Fruit fly (Drosophila melanogaster) whole organism, prepupa: ENCODE results near the gene nkd.

Source experiments
- CG10631 ChIP-seq: fragments of 200-800 bp; sonication (Bioruptor generic); optimal IDR thresholded peaks from 2 replicates; lab custom pipeline; 2016; ENCODE audit warnings: missing biosample characterization, missing genetic modification characterization
- CG10669 ChIP-seq: fragments of 200-800 bp; sonication (Bioruptor generic); optimal IDR thresholded peaks from 3 replicates; lab custom pipeline; 2018; ENCODE audit warnings: missing biosample characterization, mild to moderate bottlenecking, missing genetic modification characterization, moderate library complexity
- CG11762 ChIP-seq: fragments of 200-800 bp; sonication (Bioruptor generic); optimal IDR thresholded peaks from 3 replicates; lab custom pipeline; 2016; ENCODE audit warnings: missing biosample characterization, missing genetic modification characterization; ENCODE audit not compliant: insufficient read depth
- CG11902 ChIP-seq: fragments of 200-800 bp; sonication (Bioruptor generic); optimal IDR thresholded peaks from 3 replicates; lab custom pipeline; 2016; ENCODE audit warnings: missing biosample characterization, missing genetic modification characterization
- CG1621 ChIP-seq: fragments of 200-800 bp; sonication (Bioruptor generic); optimal IDR thresholded peaks from 3 replicates; lab custom pipeline; 2018; ENCODE audit warnings: missing biosample characterization, mild to moderate bottlenecking, missing genetic modification characterization
- CG16779 ChIP-seq: fragments of 200-800 bp; sonication (Bioruptor generic); optimal IDR thresholded peaks from 3 replicates; lab custom pipeline; 2017; ENCODE audit warnings: missing biosample characterization, mild to moderate bottlenecking, missing genetic modification characterization
- CG3032 ChIP-seq: fragments of 200-800 bp; optimal IDR thresholded peaks from 2 replicates; lab custom pipeline; 2019; ENCODE audit warnings: missing biosample characterization, mild to moderate bottlenecking, missing genetic modification characterization, moderate library complexity
- CG31627 ChIP-seq: fragments of 200-800 bp; sonication (Bioruptor generic); optimal IDR thresholded peaks from 3 replicates; lab custom pipeline; 2016; ENCODE audit warnings: missing biosample characterization, missing genetic modification characterization
- CG32006 ChIP-seq: fragments of 200-800 bp; sonication (Bioruptor generic); optimal IDR thresholded peaks from 3 replicates; lab custom pipeline; 2017; ENCODE audit warnings: missing biosample characterization, mild to moderate bottlenecking, missing genetic modification characterization
- CG34406 ChIP-seq: fragments of 200-800 bp; sonication (Bioruptor generic); optimal IDR thresholded peaks from 3 replicates; lab custom pipeline; 2016; ENCODE audit warnings: missing biosample characterization, missing genetic modification characterization
- CG4318 ChIP-seq: fragments of 200-800 bp; sonication (Bioruptor generic); optimal IDR thresholded peaks from 3 replicates; lab custom pipeline; 2017; ENCODE audit warnings: missing biosample characterization, mild to moderate bottlenecking, missing genetic modification characterization
- CG6276 ChIP-seq: fragments of 200-800 bp; sonication (Bioruptor generic); optimal IDR thresholded peaks from 2 replicates; lab custom pipeline; 2017; ENCODE audit warnings: missing biosample characterization, mild to moderate bottlenecking, missing genetic modification characterization
- CG6792 ChIP-seq: fragments of 200-800 bp; sonication (Bioruptor generic); optimal IDR thresholded peaks from 3 replicates; lab custom pipeline; 2016; ENCODE audit warnings: missing biosample characterization, missing genetic modification characterization
- Eip75B ChIP-seq: fragments of 200-800 bp; sonication (Bioruptor generic); optimal IDR thresholded peaks from 3 replicates; lab custom pipeline; 2016; ENCODE audit warnings: missing biosample characterization, missing genetic modification characterization
- Eip78C ChIP-seq: fragments of 200-800 bp; sonication (Bioruptor generic); peaks from one replicate; lab custom pipeline; 2016; ENCODE audit warnings: missing biosample characterization, missing genetic modification characterization
- Eip93F ChIP-seq: fragments of 200-800 bp; sonication (Bioruptor generic); optimal IDR thresholded peaks from 2 replicates; lab custom pipeline; 2016; ENCODE audit warnings: missing biosample characterization, mild to moderate bottlenecking, missing genetic modification characterization
- Gug ChIP-seq: fragments of 200-800 bp; sonication (Bioruptor generic); IDR thresholded peaks from 2 replicates; pipeline ENCODE4 v1.3.6; 2022; ENCODE audit warnings: missing biosample characterization, missing genetic modification characterization
- Hr38 ChIP-seq: sonication (Bioruptor generic); optimal IDR thresholded peaks from 2 replicates; lab custom pipeline; 2016; ENCODE audit warnings: missing biosample characterization, missing genetic modification characterization
- Hr39 ChIP-seq: fragments of 200-800 bp; sonication (Bioruptor generic); optimal IDR thresholded peaks from 2 replicates; lab custom pipeline; 2016; ENCODE audit warnings: missing biosample characterization, missing genetic modification characterization
- Hr4 ChIP-seq: fragments of 200-800 bp; sonication (Bioruptor generic); optimal IDR thresholded peaks from 3 replicates; lab custom pipeline; 2016; ENCODE audit warnings: missing biosample characterization, missing genetic modification characterization
- Met ChIP-seq: fragments of 200-800 bp; sonication (Bioruptor generic); optimal IDR thresholded peaks from 3 replicates; lab custom pipeline; 2016; ENCODE audit warnings: missing biosample characterization, missing genetic modification characterization
- OdsH ChIP-seq: fragments of 200-800 bp; sonication (Bioruptor generic); optimal IDR thresholded peaks from 3 replicates; lab custom pipeline; 2016; ENCODE audit warnings: missing biosample characterization, missing genetic modification characterization
- Smox ChIP-seq: fragments of 200-800 bp; sonication (Bioruptor generic); optimal IDR thresholded peaks from 3 replicates; lab custom pipeline; 2016; ENCODE audit warnings: missing biosample characterization, missing genetic modification characterization
- Sox102F ChIP-seq: fragments of 200-800 bp; sonication (Bioruptor generic); optimal IDR thresholded peaks from 2 replicates; lab custom pipeline; 2016; ENCODE audit warnings: missing biosample characterization, mild to moderate bottlenecking, missing genetic modification characterization
- Sox14 ChIP-seq: fragments of 200-800 bp; sonication (Bioruptor generic); optimal IDR thresholded peaks from 3 replicates; lab custom pipeline; 2016; ENCODE audit warnings: missing biosample characterization, missing genetic modification characterization
- achi ChIP-seq: fragments of 200-800 bp; sonication (Bioruptor generic); optimal IDR thresholded peaks from 3 replicates; lab custom pipeline; 2016; ENCODE audit warnings: missing biosample characterization, missing genetic modification characterization
- acj6 ChIP-seq: fragments of 200-800 bp; sonication (Bioruptor generic); optimal IDR thresholded peaks from 3 replicates; lab custom pipeline; 2016; ENCODE audit warnings: missing biosample characterization, missing genetic modification characterization
- cyc ChIP-seq: fragments of 200-800 bp; sonication (Bioruptor generic); optimal IDR thresholded peaks from 3 replicates; lab custom pipeline; 2016; ENCODE audit warnings: missing biosample characterization, missing genetic modification characterization
- dac ChIP-seq: fragments of 200-800 bp; sonication (Bioruptor generic); optimal IDR thresholded peaks from 2 replicates; lab custom pipeline; 2017; ENCODE audit warnings: missing biosample characterization, mild to moderate bottlenecking, missing genetic modification characterization
- esn ChIP-seq: fragments of 200-800 bp; sonication (Bioruptor generic); optimal IDR thresholded peaks from 2 replicates; lab custom pipeline; 2016; ENCODE audit warnings: missing biosample characterization, mild to moderate bottlenecking, missing genetic modification characterization, moderate library complexity
- fd85E ChIP-seq: fragments of 200-800 bp; sonication (Bioruptor generic); optimal IDR thresholded peaks from 3 replicates; lab custom pipeline; 2016; ENCODE audit warnings: missing biosample characterization, missing genetic modification characterization
- fkh ChIP-seq: fragments of 200-800 bp; sonication (Bioruptor generic); optimal IDR thresholded peaks from 3 replicates; lab custom pipeline; 2017; ENCODE audit warnings: missing biosample characterization, mild to moderate bottlenecking, missing genetic modification characterization, moderate library complexity
- pdm3 ChIP-seq: fragments of 200-800 bp; sonication (Bioruptor generic); optimal IDR thresholded peaks from 3 replicates; lab custom pipeline; 2016; ENCODE audit warnings: missing biosample characterization, missing genetic modification characterization
- salr ChIP-seq, 2 experiments: fragments of 200-800 bp; sonication (Bioruptor generic); optimal IDR thresholded peaks; 3 replicates each; lab custom pipeline; 2016 to 2018; ENCODE audit warnings: missing biosample characterization in 2 of 2, missing genetic modification characterization in 2 of 2, mild to moderate bottlenecking in 1 of 2
- spab ChIP-seq: fragments of 200-800 bp; sonication (Bioruptor generic); optimal IDR thresholded peaks from 2 replicates; lab custom pipeline; 2017; ENCODE audit warnings: missing biosample characterization, mild to moderate bottlenecking, missing genetic modification characterization, missing genetic modification reagents
- svp ChIP-seq: fragments of 200-800 bp; sonication (Bioruptor generic); peaks from one replicate; lab custom pipeline; 2016; ENCODE audit warnings: missing biosample characterization, missing genetic modification characterization
- topi ChIP-seq: fragments of 200-800 bp; sonication (Bioruptor generic); optimal IDR thresholded peaks from 3 replicates; lab custom pipeline; 2016; ENCODE audit warnings: missing biosample characterization, missing genetic modification characterization

Gene nkd

dm6 chr3L:19033154-19033811 is 12.0 kb downstream of the nkd start (continued):
- TF ChIP-seq CG1621, result peak; percentile 66
- peak; percentile 13 for TF ChIP-seq fkh (GFP tag; lab: Kevin White, UChicago)
- TF ChIP-seq fd85E, result peak; percentile 34
- peak; percentile 77 for TF ChIP-seq svp (GFP tag; lab: Kevin White, UChicago)
- peak; percentile 59 for TF ChIP-seq Sox14
- TF ChIP-seq Sox102F (GFP tag; lab: Kevin White, UChicago), result peak; percentile 64
- TF ChIP-seq topi (GFP tag; lab: Kevin White, UChicago), result peak; percentile 63
- no peak for TF ChIP-seq dac (GFP tag; lab: Kevin White, UChicago)
- peak; percentile 19 for TF ChIP-seq CG11902 (GFP tag; lab: Kevin White, UChicago)
- TF ChIP-seq CG10669 (GFP tag; lab: Kevin White, UChicago), result peak; percentile 76
- peak; percentile 51 for TF ChIP-seq Smox (GFP tag; lab: Kevin White, UChicago)
- peak; percentile 70 for TF ChIP-seq esn (GFP tag; lab: Kevin White, UChicago)
- peak; percentile 75 for TF ChIP-seq achi (GFP tag; lab: Kevin White, UChicago)
- peak; percentile 50 to 60 for TF ChIP-seq salr (GFP tag; optimal IDR thresholded peaks at IDR 0.05; lab: Kevin White, UChicago)
- TF ChIP-seq CG6276 (GFP tag; lab: Kevin White, UChicago), result peak; percentile 10
- TF ChIP-seq OdsH, result peak; percentile 69
- peak; percentile 45 for TF ChIP-seq Eip75B (GFP tag; lab: Kevin White, UChicago)
- TF ChIP-seq CG34406 (GFP tag; lab: Kevin White, UChicago), result peak; percentile 72
- TF ChIP-seq Eip93F (GFP tag; lab: Kevin White, UChicago), result no peak
- peak; percentile 81 for TF ChIP-seq CG3032 (tag; lab: Kevin White, UChicago)
- peak; percentile 53 for TF ChIP-seq cyc (GFP tag; lab: Kevin White, UChicago)

dm6 chr3L:19032676-19033075 is 12.6 kb downstream of the nkd start:
- TF ChIP-seq fkh (GFP tag; lab: Kevin White, UChicago), result no peak
- TF ChIP-seq pdm3 (GFP tag; lab: Kevin White, UChicago), result no peak
- no peak for TF ChIP-seq CG31627 (GFP tag; lab: Kevin White, UChicago)
- no peak for TF ChIP-seq spab
- no peak for TF ChIP-seq CG11762 (GFP tag; lab: Kevin White, UChicago)
- TF ChIP-seq CG4318 (GFP tag; lab: Kevin White, UChicago), result no peak
- TF ChIP-seq acj6 (GFP tag; lab: Kevin White, UChicago), result no peak
- no peak for TF ChIP-seq Gug (GFP tag; lab: Robert Waterston, UW)
- TF ChIP-seq Hr39 (GFP tag; lab: Kevin White, UChicago), result no peak
- TF ChIP-seq CG10631 (GFP tag; lab: Kevin White, UChicago), result no peak
- no peak for TF ChIP-seq CG34406 (GFP tag; lab: Kevin White, UChicago)
- no peak for TF ChIP-seq Eip93F (GFP tag; lab: Kevin White, UChicago)
- no peak for TF ChIP-seq Eip78C (GFP tag; lab: Kevin White, UChicago)
- no peak for TF ChIP-seq Hr4 (GFP tag; lab: Kevin White, UChicago)
- no peak for TF ChIP-seq Smox (GFP tag; lab: Kevin White, UChicago)

dm6 chr3L:19031858-19032257 is 13.4 kb downstream of the nkd start:
- TF ChIP-seq Sox14 (peak; percentile 16), cyc (GFP tag; lab: Kevin White, UChicago) (no peak)

- no peak for TF ChIP-seq Hr38
- TF ChIP-seq pdm3 (GFP tag; lab: Kevin White, UChicago), result no peak
- no peak for TF ChIP-seq Met (GFP tag; lab: Kevin White, UChicago)
- TF ChIP-seq Eip78C (GFP tag; lab: Kevin White, UChicago), result peak; percentile 71
- no peak for TF ChIP-seq salr (GFP tag; optimal IDR thresholded peaks at IDR 0.05; lab: Kevin White, UChicago)
- peak; percentile 17 for TF ChIP-seq Hr4 (GFP tag; lab: Kevin White, UChicago)
- no peak for TF ChIP-seq CG31627 (GFP tag; lab: Kevin White, UChicago)
- TF ChIP-seq CG16779 (tag; lab: Kevin White, UChicago), result no peak
- TF ChIP-seq OdsH, result peak; percentile 13
- TF ChIP-seq achi (GFP tag; lab: Kevin White, UChicago), result no peak
- peak; percentile 12 for TF ChIP-seq CG32006 (GFP tag; lab: Kevin White, UChicago)
- TF ChIP-seq CG6792 (GFP tag; lab: Kevin White, UChicago), result no peak
- TF ChIP-seq svp (GFP tag; lab: Kevin White, UChicago), result peak; percentile 54
Measured at dm6 chr3L:19027172-19027571, 18.1 kb downstream of the nkd start.
